Worm (Caenorhabditis elegans): Measurements from ENCODE around the gene ceh-10.

ce11 chrIII:5806720-5807119 is 7.9 kb downstream of the ceh-10 start, which contains the start of gene R12B2.2:
- TF ChIP-seq him-1 (tag; optimal IDR thresholded peaks at IDR 0.05) (no peak), W03F9.2 (tag; optimal IDR thresholded peaks at IDR 0.05) (no peak), dao-5 (tag; optimal IDR thresholded peaks at IDR 0.05) (no peak)

All from whole organism, L4/young adult.